Fruit fly (Drosophila melanogaster) whole organism, embryonic: ENCODE results near the gene Ae2.
A peak's percentile ranks its signal among the peaks of the same experiment; 100 is the strongest.

Experiments used
- Atf-2 ChIP-seq: fragments of 200-800 bp; sonication (Bioruptor generic); optimal IDR thresholded peaks from 2 replicates; lab custom pipeline; 2016; ENCODE audit warnings: missing biosample characterization, missing genetic modification characterization
- Bgb ChIP-seq: fragments of 200-800 bp; sonication (Bioruptor generic); IDR thresholded peaks from 2 replicates; pipeline ENCODE4 v1.3.6; 2022; ENCODE audit warnings: missing biosample characterization, missing genetic modification characterization; ENCODE audit not compliant: partially characterized antibody
- CG13123 ChIP-seq: fragments of 200-800 bp; sonication (Bioruptor generic); optimal IDR thresholded peaks from 2 replicates; lab custom pipeline; 2016; ENCODE audit warnings: missing biosample characterization, missing genetic modification characterization
- CG14014 ChIP-seq: fragments of 200-800 bp; sonication (Bioruptor generic); IDR thresholded peaks from 2 replicates; pipeline ENCODE4 v1.3.6; 2022; ENCODE audit warnings: missing biosample characterization, missing genetic modification characterization
- CG14965 ChIP-seq: fragments of 200-800 bp; sonication (Bioruptor generic); optimal IDR thresholded peaks from 2 replicates; lab custom pipeline; 2016; ENCODE audit warnings: missing biosample characterization, missing genetic modification characterization, borderline replicate concordance
- CG15269 ChIP-seq: fragments of 200-800 bp; sonication (Bioruptor generic); optimal IDR thresholded peaks from 2 replicates; lab custom pipeline; 2018; ENCODE audit warnings: missing biosample characterization, mild to moderate bottlenecking, missing genetic modification characterization, moderate library complexity
- CG15514 ChIP-seq: fragments of 200-800 bp; sonication (Bioruptor generic); optimal IDR thresholded peaks from 3 replicates; lab custom pipeline; 2017; ENCODE audit warnings: missing biosample characterization, missing genetic modification characterization, mild to moderate bottlenecking, moderate library complexity, missing genetic modification reagents
- CG17612 ChIP-seq: fragments of 200-800 bp; sonication (Bioruptor generic); IDR thresholded peaks from 2 replicates; pipeline ENCODE4 v1.3.6; 2022; ENCODE audit warnings: missing biosample characterization, missing genetic modification characterization
- CG2712 ChIP-seq: fragments of 200-800 bp; optimal IDR thresholded peaks from 3 replicates; lab custom pipeline; 2019; ENCODE audit warnings: missing biosample characterization, mild to moderate bottlenecking, missing genetic modification characterization, moderate library complexity
- CG30020 ChIP-seq: fragments of 200-800 bp; optimal IDR thresholded peaks from 2 replicates; lab custom pipeline; 2019; ENCODE audit warnings: missing biosample characterization, mild to moderate bottlenecking, missing genetic modification characterization, moderate library complexity
- CG30431 ChIP-seq: fragments of 200-800 bp; sonication (Bioruptor generic); optimal IDR thresholded peaks from 2 replicates; lab custom pipeline; 2017; ENCODE audit warnings: missing biosample characterization, missing genetic modification characterization
- CG31388 ChIP-seq: fragments of 200-800 bp; sonication (Bioruptor generic); optimal IDR thresholded peaks from 2 replicates; lab custom pipeline; 2016; ENCODE audit warnings: missing biosample characterization, missing genetic modification characterization
- CG6654 ChIP-seq: fragments of 200-800 bp; sonication (Bioruptor generic); optimal IDR thresholded peaks from 2 replicates; lab custom pipeline; 2017; ENCODE audit warnings: missing biosample characterization, mild to moderate bottlenecking, missing genetic modification characterization
- CG6683 ChIP-seq: fragments of 200-800 bp; sonication (Bioruptor generic); optimal IDR thresholded peaks from 2 replicates; lab custom pipeline; 2017; ENCODE audit warnings: missing biosample characterization, mild to moderate bottlenecking, missing genetic modification characterization, missing genetic modification reagents
- CG8359 ChIP-seq: fragments of 200-800 bp; sonication (Bioruptor generic); optimal IDR thresholded peaks from 2 replicates; lab custom pipeline; 2017; ENCODE audit warnings: missing biosample characterization, mild to moderate bottlenecking, missing genetic modification characterization, borderline replicate concordance
- CG8478 ChIP-seq: fragments of >200 bp; optimal IDR thresholded peaks from 2 replicates; lab custom pipeline; 2018
- CG8944 ChIP-seq: fragments of 200-800 bp; sonication (Bioruptor generic); optimal IDR thresholded peaks from 3 replicates; lab custom pipeline; 2016; ENCODE audit warnings: missing biosample characterization, missing genetic modification characterization
- CG9609 ChIP-seq: fragments of 200-800 bp; sonication (Bioruptor generic); optimal IDR thresholded peaks from 3 replicates; lab custom pipeline; 2016; ENCODE audit warnings: missing biosample characterization, missing genetic modification characterization
- CG9727 ChIP-seq: fragments of 200-800 bp; sonication (Bioruptor generic); optimal IDR thresholded peaks from 3 replicates; lab custom pipeline; 2017; ENCODE audit warnings: missing biosample characterization, mild to moderate bottlenecking, missing genetic modification characterization
- CG9932 ChIP-seq: fragments of 200-800 bp; sonication (Bioruptor generic); IDR thresholded peaks from 2 replicates; pipeline ENCODE4 v1.3.6; 2022; ENCODE audit warnings: missing biosample characterization, missing genetic modification characterization
- D19A ChIP-seq: fragments of 200-800 bp; optimal IDR thresholded peaks from 3 replicates; lab custom pipeline; 2019; ENCODE audit warnings: missing biosample characterization, mild to moderate bottlenecking, missing genetic modification characterization, moderate library complexity
- Dll ChIP-seq: fragments of 200-800 bp; sonication (Bioruptor generic); IDR thresholded peaks from 4 replicates; pipeline ENCODE4 v1.3.6; 2022; ENCODE audit warnings: missing biosample characterization, missing genetic modification characterization; ENCODE audit not compliant: partially characterized antibody
- Eip74EF ChIP-seq, 2 experiments: fragments of 200-800 bp in 1 of 2; fragments of >200 bp in 1 of 2; sonication (Bioruptor generic) in 1 of 2; optimal IDR thresholded peaks; 2 replicates each; lab custom pipeline; 2017 to 2019; ENCODE audit warnings: missing biosample characterization in 2 of 2, missing genetic modification characterization in 2 of 2, mild to moderate bottlenecking in 1 of 2, moderate library complexity in 1 of 2
- GATAe ChIP-seq: fragments of 200-800 bp; sonication (Bioruptor generic); conservative IDR thresholded peaks from 2 replicates; pipeline ENCODE4 v1.3.6; 2022; ENCODE audit warnings: missing biosample characterization, missing genetic modification characterization
- HHEX ChIP-seq: fragments of 200-800 bp; sonication (Bioruptor generic); optimal IDR thresholded peaks from 3 replicates; lab custom pipeline; 2017; ENCODE audit warnings: missing biosample characterization, mild to moderate bottlenecking, missing genetic modification characterization, missing genetic modification reagents
- NC2β ChIP-seq: fragments of 200-800 bp; sonication (Bioruptor generic); optimal IDR thresholded peaks from 2 replicates; lab custom pipeline; 2016; ENCODE audit warnings: missing biosample characterization, missing genetic modification characterization
- Poxn ChIP-seq: fragments of 200-800 bp; sonication (Bioruptor generic); IDR thresholded peaks from 2 replicates; pipeline ENCODE4 v1.3.6; 2022; ENCODE audit warnings: missing biosample characterization, missing genetic modification characterization
- Ravus ChIP-seq: fragments of 200-800 bp; sonication (Bioruptor generic); IDR thresholded peaks from 2 replicates; pipeline ENCODE4 v1.3.6; 2022; ENCODE audit warnings: missing biosample characterization, missing genetic modification characterization
- Rx ChIP-seq: fragments of 200-800 bp; sonication (Bioruptor generic); IDR thresholded peaks from 2 replicates; pipeline ENCODE4 v1.3.6; 2022; ENCODE audit warnings: missing biosample characterization, missing genetic modification characterization
- Ssrp ChIP-seq: fragments of 200-800 bp; sonication (Bioruptor generic); optimal IDR thresholded peaks from 2 replicates; lab custom pipeline; 2018; ENCODE audit warnings: missing biosample characterization, mild to moderate bottlenecking, missing genetic modification characterization, moderate library complexity
- TFAM ChIP-seq: fragments of 200-800 bp; sonication (Bioruptor generic); optimal IDR thresholded peaks from 2 replicates; lab custom pipeline; 2017; ENCODE audit warnings: missing biosample characterization, missing genetic modification characterization, inconsistent platforms
- Trl ChIP-seq, 3 experiments: fragments of >200 bp in 2 of 3; fragments of 200-800 bp in 1 of 3; sonication (Bioruptor generic) in 1 of 3; optimal IDR thresholded peaks; 2 replicates in 1 of 3; 3 replicates in 2 of 3; lab custom pipeline; 2016 to 2017; ENCODE audit warnings: missing biosample characterization in 1 of 3, missing genetic modification characterization in 1 of 3
- amos ChIP-seq: fragments of 200-800 bp; sonication (Bioruptor generic); IDR thresholded peaks from 2 replicates; pipeline ENCODE4 v1.3.6; 2022; ENCODE audit warnings: missing biosample characterization, missing genetic modification characterization; ENCODE audit not compliant: partially characterized antibody
- ase ChIP-seq: fragments of 200-800 bp; sonication (Bioruptor generic); IDR thresholded peaks from 3 replicates; pipeline ENCODE4 v1.3.6; 2022; ENCODE audit warnings: missing biosample characterization, missing genetic modification characterization
- cas ChIP-seq: fragments of 200-800 bp; sonication (Bioruptor generic); IDR thresholded peaks from 2 replicates; pipeline ENCODE4 v1.3.6; 2022; ENCODE audit warnings: missing biosample characterization, missing genetic modification characterization
- cato ChIP-seq: fragments of 200-800 bp; sonication (Bioruptor generic); optimal IDR thresholded peaks from 2 replicates; lab custom pipeline; 2016; ENCODE audit warnings: missing biosample characterization, missing genetic modification characterization, borderline replicate concordance
- crol ChIP-seq: fragments of 200-800 bp; sonication (Bioruptor generic); IDR thresholded peaks from 2 replicates; pipeline ENCODE4 v1.3.6; 2022; ENCODE audit warnings: missing biosample characterization, missing genetic modification characterization
- en ChIP-seq: fragments of 200-800 bp; sonication (Bioruptor generic); optimal IDR thresholded peaks from 2 replicates; lab custom pipeline; 2016; ENCODE audit warnings: missing biosample characterization, missing genetic modification characterization
- ewg ChIP-seq: fragments of 200-800 bp; sonication (Bioruptor generic); optimal IDR thresholded peaks from 3 replicates; lab custom pipeline; 2017; ENCODE audit warnings: mild to moderate bottlenecking, missing biosample characterization, missing genetic modification reagents, missing genetic modification characterization
- gro ChIP-seq: fragments of 200-800 bp; sonication (Bioruptor generic); optimal IDR thresholded peaks from 2 replicates; lab custom pipeline; 2016; ENCODE audit warnings: missing biosample characterization, missing genetic modification characterization
- ham ChIP-seq: fragments of 200-800 bp; sonication (Bioruptor generic); IDR thresholded peaks from 2 replicates; pipeline ENCODE4 v1.3.6; 2022; ENCODE audit warnings: missing biosample characterization, missing genetic modification characterization
- hkb ChIP-seq, 2 experiments: fragments of 200-800 bp in 1 of 2; fragments of >200 bp in 1 of 2; sonication (Bioruptor generic) in 1 of 2; IDR thresholded peaks in 1 of 2; optimal IDR thresholded peaks in 1 of 2; 2 replicates each; pipeline versions ENCODE4 v1.3.6 to Lab custom; 2017 to 2022; ENCODE audit warnings: missing biosample characterization in 1 of 2, missing genetic modification characterization in 1 of 2
- ind ChIP-seq: fragments of 200-800 bp; sonication (Bioruptor generic); optimal IDR thresholded peaks from 3 replicates; lab custom pipeline; 2016; ENCODE audit warnings: missing biosample characterization, missing genetic modification characterization
- nmo ChIP-seq: fragments of 200-800 bp; sonication (Bioruptor generic); optimal IDR thresholded peaks from 2 replicates; lab custom pipeline; 2018; ENCODE audit warnings: missing biosample characterization, mild to moderate bottlenecking, missing genetic modification characterization, moderate library complexity
- sens ChIP-seq: fragments of 200-800 bp; sonication (Bioruptor generic); peaks from one replicate; lab custom pipeline; 2016; ENCODE audit warnings: missing biosample characterization, missing genetic modification characterization
- seq ChIP-seq: fragments of 200-800 bp; sonication (Bioruptor generic); IDR thresholded peaks from 2 replicates; pipeline ENCODE4 v1.3.6; 2022; ENCODE audit warnings: missing biosample characterization, missing genetic modification characterization
- slp2 ChIP-seq: fragments of 200-800 bp; sonication (Bioruptor generic); optimal IDR thresholded peaks from 2 replicates; lab custom pipeline; 2016; ENCODE audit warnings: missing biosample characterization, missing genetic modification characterization
- toy ChIP-seq: fragments of 200-800 bp; sonication (Bioruptor generic); IDR thresholded peaks from 2 replicates; pipeline ENCODE4 v1.3.6; 2022; ENCODE audit warnings: missing biosample characterization, missing genetic modification characterization
- trh ChIP-seq: fragments of 200-800 bp; sonication (Bioruptor generic); optimal IDR thresholded peaks from 2 replicates; lab custom pipeline; 2016; ENCODE audit warnings: missing biosample characterization, missing genetic modification characterization

Ae2 gene

dm6 chr3L:9729795-9730421 is 33.4 kb upstream of the Ae2 start, which contains the start of gene ATPsynB (continued):
- TF ChIP-seq CG14014 (GFP tag; lab: Robert Waterston, UW), result no peak
- no peak for TF ChIP-seq cas (GFP tag; lab: Robert Waterston, UW)
- TF ChIP-seq seq (GFP tag; lab: Robert Waterston, UW), result no peak
- TF ChIP-seq Rx, result no peak
- no peak for TF ChIP-seq CG6683 (GFP tag; lab: Kevin White, UChicago)
- TF ChIP-seq TFAM (GFP tag; lab: Kevin White, UChicago), result no peak
- TF ChIP-seq Trl (optimal IDR thresholded peaks at IDR 0.05; lab: Kevin White, UChicago), result no peak
- no peak for TF ChIP-seq Trl (GFP tag; optimal IDR thresholded peaks at IDR 0.05; lab: Kevin White, UChicago)
- peak; percentile 17 for TF ChIP-seq NC2β (GFP tag; lab: Kevin White, UChicago)
- peak; percentile 50 for TF ChIP-seq nmo (GFP tag; lab: Kevin White, UChicago)
- no peak for TF ChIP-seq CG14965 (GFP tag; lab: Kevin White, UChicago)
- TF ChIP-seq slp2 (GFP tag; lab: Kevin White, UChicago), result no peak
- no peak for TF ChIP-seq cato (GFP tag; lab: Kevin White, UChicago)
- no peak for TF ChIP-seq CG17612
- TF ChIP-seq ind (GFP tag; lab: Kevin White, UChicago), result peak; percentile 25
- no peak for TF ChIP-seq HHEX (GFP tag; lab: Kevin White, UChicago)
- TF ChIP-seq CG2712 (tag; lab: Kevin White, UChicago), result peak; percentile 100
- no peak for TF ChIP-seq trh (GFP tag; lab: Kevin White, UChicago)
- no peak for TF ChIP-seq Atf-2 (GFP tag; lab: Kevin White, UChicago)
- no peak for TF ChIP-seq toy
- TF ChIP-seq hkb (optimal IDR thresholded peaks at IDR 0.05; lab: Kevin White, UChicago), result no peak
- TF ChIP-seq hkb (GFP tag; IDR thresholded peaks at IDR 0.05; lab: Robert Waterston, UW), result no peak
- no peak for TF ChIP-seq CG9727
- TF ChIP-seq Bgb (GFP tag; lab: Robert Waterston, UW), result peak; percentile 46; the same call in 1 of the 2 replicates
- peak; percentile 19 for TF ChIP-seq gro
- TF ChIP-seq ase, result no peak
- peak; percentile 64 for TF ChIP-seq sens (GFP tag; lab: Kevin White, UChicago)
- no peak for TF ChIP-seq GATAe
- TF ChIP-seq CG30020, result no peak
- TF ChIP-seq en (GFP tag; lab: Kevin White, UChicago), result no peak
- no peak for TF ChIP-seq ham (GFP tag; lab: Robert Waterston, UW)
- TF ChIP-seq CG13123, result no peak
- TF ChIP-seq CG15514 (GFP tag; lab: Kevin White, UChicago), result peak; percentile 81
- peak; percentile 55 for TF ChIP-seq CG9932 (GFP tag; lab: Robert Waterston, UW)
- no peak for TF ChIP-seq Poxn (GFP tag; lab: Robert Waterston, UW)
- no peak for TF ChIP-seq Eip74EF (GFP tag; optimal IDR thresholded peaks at IDR 0.05; lab: Kevin White, UChicago)
- TF ChIP-seq CG9609 (GFP tag; lab: Kevin White, UChicago), result no peak
- TF ChIP-seq Dll (GFP tag; lab: Robert Waterston, UW), result 0 out of 4 replicates have a peak, but pooled peaks have one; percentile 11
- no peak for TF ChIP-seq CG8478 (lab: Kevin White, UChicago)
- TF ChIP-seq CG8359, result no peak
- no peak for TF ChIP-seq CG8944 (GFP tag; lab: Kevin White, UChicago)
- no peak for TF ChIP-seq CG31388
- TF ChIP-seq CG15269, result no peak
- TF ChIP-seq Ravus (GFP tag; lab: Robert Waterston, UW), result no peak
- no peak for TF ChIP-seq Ssrp (tag; lab: Kevin White, UChicago)
- TF ChIP-seq ewg (GFP tag; lab: Kevin White, UChicago), result peak; percentile 21
- TF ChIP-seq CG30431 (GFP tag; lab: Kevin White, UChicago), result no peak
- TF ChIP-seq D19A (tag; lab: Kevin White, UChicago), result no peak
- TF ChIP-seq crol (GFP tag; lab: Robert Waterston, UW), result no peak
- TF ChIP-seq CG6654 (GFP tag; lab: Kevin White, UChicago), result no peak
- peak; percentile 49; the same call in 1 of the 2 replicates for TF ChIP-seq amos (GFP tag; lab: Robert Waterston, UW)
